Worm (Caenorhabditis elegans) whole organism, L4 larva: ENCODE results near the gene F31F6.1.
A peak's percentile ranks its signal among the peaks of the same experiment; 100 is the strongest.

Experiments
- R02D3.7 ChIP-seq: fragments of 150-350 bp; sonication (generic microtip); optimal IDR thresholded peaks from 3 replicates; lab custom pipeline; 2014; ENCODE audit warnings: missing biosample characterization, missing genetic modification characterization
- T20F7.1 ChIP-seq: fragments of 200-800 bp; sonication (Bioruptor generic); optimal IDR thresholded peaks from 2 replicates; lab custom pipeline; 2018; ENCODE audit warnings: mild to moderate bottlenecking, missing genetic modification characterization, missing compliant biosample characterization
- Y48G9A.11 ChIP-seq: fragments of 200-800 bp; sonication (Bioruptor generic); IDR thresholded peaks from 2 replicates; pipeline ENCODE4 v1.3.6; 2022; ENCODE audit warnings: missing genetic modification reagents, missing genetic modification characterization, missing compliant biosample characterization
- aha-1 ChIP-seq: fragments of 150-350 bp; peaks from one replicate; lab custom pipeline; 2014; ENCODE audit warnings: missing biosample characterization, missing genetic modification characterization
- ceh-44 ChIP-seq: fragments of 200-800 bp; sonication (Bioruptor generic); IDR thresholded peaks from 2 replicates; pipeline ENCODE4 v1.3.6; 2022; ENCODE audit warnings: missing genetic modification reagents, missing genetic modification characterization, missing compliant biosample characterization
- ceh-62 ChIP-seq: sonication (generic microtip); optimal IDR thresholded peaks from 2 replicates; lab custom pipeline; 2017; ENCODE audit warnings: missing biosample characterization, missing genetic modification characterization
- ceh-82 ChIP-seq: sonication (generic microtip); optimal IDR thresholded peaks from 2 replicates; lab custom pipeline; 2017; ENCODE audit warnings: missing biosample characterization, missing genetic modification characterization
- ces-1 ChIP-seq: fragments of 150-350 bp; sonication (generic microtip); optimal IDR thresholded peaks from 4 replicates; lab custom pipeline; 2014; ENCODE audit warnings: missing biosample characterization, missing genetic modification reagents, missing genetic modification characterization
- cey-2 ChIP-seq: sonication (generic microtip); optimal IDR thresholded peaks from 3 replicates; lab custom pipeline; 2017; ENCODE audit warnings: missing genetic modification characterization, mild to moderate bottlenecking, missing compliant biosample characterization, antibody characterized with exemption, borderline replicate concordance; ENCODE audit not compliant: insufficient read depth
- daf-19 ChIP-seq: fragments of 200-800 bp; sonication (Bioruptor generic); conservative IDR thresholded peaks from 2 replicates; pipeline ENCODE4 v1.3.6; 2022; ENCODE audit warnings: missing genetic modification characterization, missing compliant biosample characterization
- dmd-8 ChIP-seq: fragments of 200-800 bp; sonication (Bioruptor generic); IDR thresholded peaks from 2 replicates; pipeline ENCODE4 v1.3.6; 2022; ENCODE audit warnings: missing genetic modification characterization, missing compliant biosample characterization
- dmd-9 ChIP-seq: fragments of 200-800 bp; sonication (Bioruptor generic); IDR thresholded peaks from 2 replicates; pipeline ENCODE4 v1.3.6; 2022; ENCODE audit warnings: missing genetic modification reagents, missing genetic modification characterization, missing compliant biosample characterization
- egl-27 ChIP-seq: sonication (generic microtip); optimal IDR thresholded peaks from 3 replicates; lab custom pipeline; 2017; ENCODE audit warnings: missing biosample characterization, missing genetic modification reagents, missing genetic modification characterization
- fkh-10 ChIP-seq: fragments of 150-350 bp; optimal IDR thresholded peaks from 2 replicates; lab custom pipeline; 2014; ENCODE audit warnings: missing biosample characterization, missing genetic modification reagents, missing genetic modification characterization
- hif-1 ChIP-seq, 2 experiments: sonication (generic microtip); optimal IDR thresholded peaks; 2 replicates each; lab custom pipeline; 2016 to 2017; ENCODE audit warnings: missing compliant biosample characterization in 2 of 2, missing genetic modification characterization in 2 of 2, missing genetic modification reagents in 2 of 2, missing genotype in 2 of 2, mild to moderate bottlenecking in 1 of 2
- lin-38 ChIP-seq: fragments of 200-800 bp; sonication (Bioruptor generic); IDR thresholded peaks from 2 replicates; pipeline ENCODE4 v1.3.6; 2022; ENCODE audit warnings: missing genetic modification reagents, missing genetic modification characterization, missing compliant biosample characterization
- mdl-1 ChIP-seq, 2 experiments: fragments of 150-350 bp in 1 of 2; sonication (generic microtip) in 1 of 2; optimal IDR thresholded peaks; 2 replicates each; lab custom pipeline; 2014 to 2017; ENCODE audit warnings: missing biosample characterization in 2 of 2, missing genetic modification characterization in 2 of 2
- mdt-29 ChIP-seq: fragments of 200-800 bp; sonication (Bioruptor generic); IDR thresholded peaks from 2 replicates; pipeline ENCODE4 v1.3.6; 2022; ENCODE audit warnings: missing genetic modification reagents, missing genetic modification characterization, missing compliant biosample characterization
- nhr-10 ChIP-seq: fragments of 150-350 bp; optimal IDR thresholded peaks from 2 replicates; lab custom pipeline; 2014; ENCODE audit warnings: missing biosample characterization, missing genetic modification characterization
- nhr-28 ChIP-seq: fragments of 150-350 bp; optimal IDR thresholded peaks from 2 replicates; lab custom pipeline; 2014; ENCODE audit warnings: missing biosample characterization, missing genetic modification characterization
- nhr-48 ChIP-seq: sonication (generic microtip); optimal IDR thresholded peaks from 2 replicates; lab custom pipeline; 2016; ENCODE audit warnings: mild to moderate bottlenecking, missing genetic modification characterization, missing compliant biosample characterization
- nhr-77 ChIP-seq: fragments of 150-350 bp; optimal IDR thresholded peaks from 2 replicates; lab custom pipeline; 2014; ENCODE audit warnings: missing biosample characterization, missing genetic modification characterization
- pqm-1 ChIP-seq: sonication (generic microtip); optimal IDR thresholded peaks from 2 replicates; lab custom pipeline; 2017; ENCODE audit warnings: missing biosample characterization, missing genetic modification characterization
- snpc-1.2 ChIP-seq: fragments of 200-800 bp; sonication (Bioruptor generic); IDR thresholded peaks from 2 replicates; pipeline ENCODE4 v1.3.6; 2022; ENCODE audit warnings: missing genetic modification reagents, missing genetic modification characterization, missing compliant biosample characterization
- spr-1 ChIP-seq: sonication (generic microtip); optimal IDR thresholded peaks from 2 replicates; lab custom pipeline; 2016; ENCODE audit warnings: mild to moderate bottlenecking, missing genetic modification characterization, missing compliant biosample characterization
- spr-3 ChIP-seq: fragments of 200-800 bp; sonication (Bioruptor generic); optimal IDR thresholded peaks from 2 replicates; lab custom pipeline; 2018; ENCODE audit warnings: mild to moderate bottlenecking, missing genetic modification characterization, missing compliant biosample characterization
- tag-97 ChIP-seq: fragments of 200-800 bp; sonication (Bioruptor generic); IDR thresholded peaks from 2 replicates; pipeline ENCODE4 v1.3.6; 2022; ENCODE audit warnings: missing genetic modification characterization, missing compliant biosample characterization
- tra-1 ChIP-seq: fragments of 200-800 bp; sonication (Bioruptor generic); IDR thresholded peaks from 2 replicates; pipeline ENCODE4 v1.3.6; 2022; ENCODE audit warnings: missing genetic modification reagents, missing genetic modification characterization, missing compliant biosample characterization
- unc-62 ChIP-seq, 3 experiments: fragments of 150-350 bp in 1 of 3; sonication (generic microtip); optimal IDR thresholded peaks in 2 of 3; peaks in 1 of 3; 1 replicate in 1 of 3; 2 replicates in 2 of 3; lab custom pipeline; 2014 to 2017; ENCODE audit warnings: missing biosample characterization in 3 of 3, missing genetic modification characterization in 3 of 3, missing genetic modification reagents in 3 of 3, missing genotype in 1 of 3

F31F6.1 gene

ce11 chrX:14868200-14868599, at the start of gene F31F6.1:
Gene F31F6.1, minus strand, starts transcription at chrX:14868300.
- no peak for TF ChIP-seq lin-38
- TF ChIP-seq tag-97: no peak
- TF ChIP-seq nhr-48: no peak
- TF ChIP-seq R02D3.7 (tag; lab: Kevin White, UChicago): no peak
- no peak for TF ChIP-seq spr-1 (tag; lab: Kevin White, UChicago)
- no peak for TF ChIP-seq dmd-8 (GFP tag; lab: Robert Waterston, UW)
- TF ChIP-seq nhr-77 (tag; lab: Kevin White, UChicago): no peak
- no peak for TF ChIP-seq cey-2 (tag; lab: Kevin White, UChicago)
- no peak for TF ChIP-seq spr-3 (GFP tag; lab: Kevin White, UChicago)
- no peak for TF ChIP-seq egl-27 (tag; lab: Kevin White, UChicago)
- TF ChIP-seq pqm-1 (tag; lab: Kevin White, UChicago): no peak
- no peak for TF ChIP-seq ceh-62 (tag; lab: Kevin White, UChicago)
- no peak for TF ChIP-seq mdt-29 (GFP tag; lab: Robert Waterston, UW)

ce11 chrX:14916767-14917166, 48.7 kb upstream of the F31F6.1 start:
- no peak for TF ChIP-seq T20F7.1 (GFP tag; lab: Kevin White, UChicago)
- TF ChIP-seq fkh-10 (GFP tag; lab: Kevin White, UChicago): peak; percentile 46
- TF ChIP-seq ceh-82 (tag; lab: Kevin White, UChicago): no peak

- TF ChIP-seq pqm-1 (tag; lab: Kevin White, UChicago) (no peak), dmd-9 (no peak), fkh-10 (GFP tag; lab: Kevin White, UChicago) (peak; percentile 33), unc-62 (GFP tag; optimal IDR thresholded peaks at IDR 0.05 in 1 of 2; lab: Kevin White, UChicago) (peak in 1 of 2 experiments; percentile 67), unc-62 (tag; optimal IDR thresholded peaks at IDR 0.05; lab: Kevin White, UChicago) (no peak), ceh-44 (GFP tag; lab: Robert Waterston, UW) (no peak)
These were observed 42.6 kb upstream of the F31F6.1 start for ce11 chrX:14910689-14911088.

ce11 chrX:14907257-14907801, 39.2 kb upstream of the F31F6.1 start:
- TF ChIP-seq hif-1 (tag; optimal IDR thresholded peaks at IDR 0.05; lab: Kevin White, UChicago) (no peak), unc-62 (GFP tag; optimal IDR thresholded peaks at IDR 0.05 in 1 of 2; lab: Kevin White, UChicago) (peak in 1 of 2 experiments; percentile 54), unc-62 (tag; optimal IDR thresholded peaks at IDR 0.05; lab: Kevin White, UChicago) (no peak), snpc-1.2 (no peak), nhr-28 (peak; percentile 26)
- TF ChIP-seq, all 104 proteins: peak for 2

ce11 chrX:14905161-14905560, 37.1 kb upstream of the F31F6.1 start, which contains the start of gene hex-5:
Gene hex-5, minus strand, starts transcription at chrX:14905261.
- TF ChIP-seq mdl-1 (tag; optimal IDR thresholded peaks at IDR 0.05; lab: Kevin White, UChicago) (no peak), aha-1 (tag; lab: Kevin White, UChicago) (peak; percentile 23), nhr-10 (tag; lab: Kevin White, UChicago) (no peak), unc-62 (GFP tag; optimal IDR thresholded peaks at IDR 0.05 in 1 of 2; lab: Kevin White, UChicago) (peak in 1 of 2 experiments; percentile 40), unc-62 (tag; optimal IDR thresholded peaks at IDR 0.05; lab: Kevin White, UChicago) (no peak)

- TF ChIP-seq ceh-82 (tag; lab: Kevin White, UChicago) (no peak), Y48G9A.11 (GFP tag; lab: Robert Waterston, UW) (no peak), unc-62 (GFP tag; optimal IDR thresholded peaks at IDR 0.05 in 1 of 2; lab: Kevin White, UChicago) (peak in 1 of 2 experiments; percentile 56), unc-62 (tag; optimal IDR thresholded peaks at IDR 0.05; lab: Kevin White, UChicago) (no peak), ces-1 (no peak), tra-1 (no peak), daf-19 (GFP tag; lab: Robert Waterston, UW) (no peak)
These were observed 35.3 kb upstream of the F31F6.1 start for ce11 chrX:14903424-14903823.
